Fruit fly (Drosophila melanogaster) S2 (cell line): ENCODE measurements around the gene CG17477.

Experiments used
- CG8478 ChIP-seq: fragments of >200 bp; optimal IDR thresholded peaks from 2 replicates; lab custom pipeline; 2018
- CTCF ChIP-seq, 2 experiments: fragments of >200 bp; optimal IDR thresholded peaks; 2 replicates each; lab custom pipeline; 2018

- no peak for TF ChIP-seq CG8478 (lab: Kevin White, UChicago)
- no peak for TF ChIP-seq CTCF (optimal IDR thresholded peaks at IDR 0.05; lab: Kevin White, UChicago)
Observed at dm6 chr3R:17127912-17128311, 1.2 kb upstream of the CG17477 start, which contains the start of gene CG31265.
